Worm (Caenorhabditis elegans) whole organism, late embryonic: ENCODE data around the gene fbxb-55.

ENCODE experiments used
- ama-1 ChIP-seq: fragments of 150-350 bp; optimal IDR thresholded peaks from 2 replicates; lab custom pipeline; 2014
- ceh-22 ChIP-seq: sonication (generic microtip); optimal IDR thresholded peaks from 2 replicates; lab custom pipeline; 2017; ENCODE audit warnings: missing biosample characterization, missing genetic modification characterization
- ceh-30 ChIP-seq: fragments of 150-350 bp; optimal IDR thresholded peaks from 2 replicates; lab custom pipeline; 2014; ENCODE audit warnings: missing biosample characterization, missing genetic modification characterization
- nhr-232 ChIP-seq: sonication (generic microtip); optimal IDR thresholded peaks from 2 replicates; lab custom pipeline; 2016; ENCODE audit warnings: missing genetic modification characterization, missing compliant biosample characterization
- odd-2 ChIP-seq: sonication (generic microtip); optimal IDR thresholded peaks from 2 replicates; lab custom pipeline; 2017; ENCODE audit warnings: antibody characterized with exemption, mild to moderate bottlenecking, missing genetic modification characterization, missing compliant biosample characterization
- pax-1 ChIP-seq: fragments of 150-350 bp; optimal IDR thresholded peaks from 2 replicates; lab custom pipeline; 2014; ENCODE audit warnings: missing biosample characterization, missing genetic modification characterization
- rnt-1 ChIP-seq: sonication (generic microtip); optimal IDR thresholded peaks from 2 replicates; lab custom pipeline; 2016; ENCODE audit warnings: missing genetic modification characterization, missing compliant biosample characterization
- sox-4 ChIP-seq: sonication (generic microtip); optimal IDR thresholded peaks from 2 replicates; lab custom pipeline; 2017; ENCODE audit warnings: mild to moderate bottlenecking, missing genetic modification characterization, inconsistent platforms, missing compliant biosample characterization

- TF ChIP-seq sox-4 (tag; lab: Kevin White, UChicago) (no peak), ceh-22 (tag; lab: Kevin White, UChicago) (no peak), ama-1 (no peak), pax-1 (tag; lab: Kevin White, UChicago) (no peak), nhr-232 (tag; lab: Kevin White, UChicago) (no peak), rnt-1 (no peak), odd-2 (no peak), ceh-30 (tag; lab: Kevin White, UChicago) (no peak)
Observed at ce11 chrIV:4114526-4114925, 45.9 kb downstream of the fbxb-55 start, which contains the start of gene F49F1.15.
